Worm (Caenorhabditis elegans): ENCODE measurements around the gene apc-10.

apc-10 gene

DNA sequence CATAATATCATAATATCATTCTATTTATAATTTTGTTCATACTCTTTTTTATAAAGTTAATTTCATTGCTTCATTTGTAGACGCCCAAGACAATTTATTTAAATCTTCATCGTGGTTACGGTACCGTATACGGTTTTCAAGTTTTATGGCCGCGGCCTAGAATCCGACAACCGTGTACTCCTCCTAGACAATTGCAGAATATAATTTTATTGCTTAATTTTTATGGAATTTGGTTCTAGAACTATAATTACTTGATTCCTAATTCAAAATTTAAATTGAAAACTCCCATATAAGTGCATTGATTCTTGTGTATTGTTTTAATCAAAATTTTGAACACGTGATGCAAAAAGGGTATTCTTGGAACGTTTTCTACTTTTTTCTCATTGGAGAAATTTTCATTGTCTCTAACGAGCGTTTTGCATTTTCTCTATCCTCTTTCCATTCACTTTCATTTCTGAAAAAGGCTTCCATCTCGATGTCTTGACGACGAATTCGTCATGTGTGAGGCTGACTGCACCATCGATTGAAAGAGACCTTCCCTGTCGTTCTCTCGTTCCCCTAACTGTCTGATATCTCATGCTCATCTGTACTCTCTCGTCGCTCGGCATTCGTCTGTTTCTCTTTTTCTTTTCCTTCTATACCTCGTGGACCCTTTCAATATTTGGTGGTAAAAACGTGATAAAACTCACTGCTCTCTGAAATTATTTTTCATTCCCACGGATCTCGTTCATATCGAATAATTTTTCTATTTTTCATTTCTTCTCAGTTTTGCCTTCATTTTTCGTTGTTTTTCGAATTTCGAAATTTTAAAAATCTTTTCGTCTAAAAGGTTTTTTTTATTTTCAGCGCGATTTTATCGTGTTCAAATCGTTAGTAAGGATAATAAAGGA lies 15.2 kb upstream of the apc-10 start, which contains the start of gene pap-1:
TSS of gene pap-1 (plus strand) at position 840 of the 890 bp plus-strand sequence.
- TF ChIP-seq ceh-39 (tag; optimal IDR thresholded peaks at IDR 0.05) = no peak
- TF ChIP-seq lin-13 (tag; optimal IDR thresholded peaks at IDR 0.05) = no peak
- peak; percentile 8 for TF ChIP-seq unc-120 (tag; optimal IDR thresholded peaks at IDR 0.05; ENCODE audit: poor library complexity, severe bottlenecking)
- peak; percentile 61 for TF ChIP-seq lsy-2 (tag; optimal IDR thresholded peaks at IDR 0.05)
- no peak for TF ChIP-seq snpc-4 (tag; optimal IDR thresholded peaks at IDR 0.05)
- no peak for TF ChIP-seq nhr-76 (tag; optimal IDR thresholded peaks at IDR 0.05)

ce11 chrV:10440723-10441122 lies 14.6 kb upstream of the apc-10 start, which contains the start of gene snf-10:
Gene snf-10 (minus strand): TSS chrV:10440823.
- TF ChIP-seq unc-39 (tag; optimal IDR thresholded peaks at IDR 0.05) (no peak), lin-32 (GFP tag; optimal IDR thresholded peaks at IDR 0.05) (no peak)

DNA sequence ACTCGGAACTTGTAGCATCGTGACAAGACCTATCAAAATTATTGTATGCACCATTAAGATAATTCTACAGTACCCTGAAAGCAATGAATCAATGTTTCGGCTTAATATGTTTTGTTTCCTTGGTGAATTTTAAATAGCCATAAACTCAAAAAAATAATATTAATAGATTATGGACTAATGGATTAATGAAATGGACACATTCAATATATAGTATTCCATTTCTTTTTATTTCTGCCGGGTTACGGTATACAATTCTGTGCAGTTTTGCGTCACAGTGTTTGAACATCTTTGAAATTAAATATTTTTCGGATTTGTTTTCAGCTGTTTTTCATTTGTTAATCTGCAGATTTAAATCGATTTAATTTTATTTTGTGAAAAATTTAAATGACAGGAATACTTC lies 10.5 kb upstream of the apc-10 start, which contains the start of gene set-22:
TSS of gene set-22 (plus strand) at position 301 of the 400 bp plus-strand sequence.
- TF ChIP-seq bed-3 (GFP tag; optimal IDR thresholded peaks at IDR 0.05) = no peak
- TF ChIP-seq nhr-76 (tag; optimal IDR thresholded peaks at IDR 0.05) = no peak
- TF ChIP-seq unc-120 (tag; optimal IDR thresholded peaks at IDR 0.05; ENCODE audit: poor library complexity, severe bottlenecking) = no peak
- no peak for TF ChIP-seq sptf-1 (tag; optimal IDR thresholded peaks at IDR 0.05)
- no peak for TF ChIP-seq ceh-43 (GFP tag; optimal IDR thresholded peaks at IDR 0.05)
- no peak for TF ChIP-seq unc-62 (GFP tag; optimal IDR thresholded peaks at IDR 0.05)
- no peak for TF ChIP-seq drap-1 (GFP tag; optimal IDR thresholded peaks at IDR 0.05)
- no peak for TF ChIP-seq sem-2 (GFP tag; optimal IDR thresholded peaks at IDR 0.05)
- TF ChIP-seq pha-4 (tag; optimal IDR thresholded peaks at IDR 0.05) = no peak
- no peak for TF ChIP-seq ham-2 (GFP tag; optimal IDR thresholded peaks at IDR 0.05)
- no peak for TF ChIP-seq lin-32 (GFP tag; optimal IDR thresholded peaks at IDR 0.05)
- TF ChIP-seq nhr-237 (tag; optimal IDR thresholded peaks at IDR 0.05) = no peak
- no peak for TF ChIP-seq elt-1 (tag; optimal IDR thresholded peaks at IDR 0.05; ENCODE audit: borderline replicate concordance, insufficient read depth)
- no peak for TF ChIP-seq hlh-1 (tag; optimal IDR thresholded peaks at IDR 0.05)
- no peak for TF ChIP-seq mab-5 (tag; optimal IDR thresholded peaks at IDR 0.05)

ce11 chrV:10435198-10435597 lies 9.0 kb upstream of the apc-10 start:
- TF ChIP-seq elt-3 (tag; optimal IDR thresholded peaks at IDR 0.05) (no peak), nhr-28 (tag; optimal IDR thresholded peaks at IDR 0.05) (no peak), unc-39 (tag; optimal IDR thresholded peaks at IDR 0.05) (no peak), blmp-1 (tag; optimal IDR thresholded peaks at IDR 0.05) (no peak), mab-5 (tag; optimal IDR thresholded peaks at IDR 0.05) (no peak), nhr-76 (tag; optimal IDR thresholded peaks at IDR 0.05) (no peak), zip-8 (tag; optimal IDR thresholded peaks at IDR 0.05) (no peak), lin-32 (GFP tag; optimal IDR thresholded peaks at IDR 0.05) (no peak), ham-2 (GFP tag; optimal IDR thresholded peaks at IDR 0.05) (no peak), mls-2 (tag; optimal IDR thresholded peaks at IDR 0.05) (no peak), nhr-12 (tag; optimal IDR thresholded peaks at IDR 0.05) (no peak), mep-1 (tag; optimal IDR thresholded peaks at IDR 0.05) (no peak), tbx-8 (GFP tag; optimal IDR thresholded peaks at IDR 0.05) (no peak), M03D4.4 (tag; optimal IDR thresholded peaks at IDR 0.05) (no peak), drap-1 (GFP tag; optimal IDR thresholded peaks at IDR 0.05) (no peak), sptf-1 (tag; optimal IDR thresholded peaks at IDR 0.05) (no peak)

DNA sequence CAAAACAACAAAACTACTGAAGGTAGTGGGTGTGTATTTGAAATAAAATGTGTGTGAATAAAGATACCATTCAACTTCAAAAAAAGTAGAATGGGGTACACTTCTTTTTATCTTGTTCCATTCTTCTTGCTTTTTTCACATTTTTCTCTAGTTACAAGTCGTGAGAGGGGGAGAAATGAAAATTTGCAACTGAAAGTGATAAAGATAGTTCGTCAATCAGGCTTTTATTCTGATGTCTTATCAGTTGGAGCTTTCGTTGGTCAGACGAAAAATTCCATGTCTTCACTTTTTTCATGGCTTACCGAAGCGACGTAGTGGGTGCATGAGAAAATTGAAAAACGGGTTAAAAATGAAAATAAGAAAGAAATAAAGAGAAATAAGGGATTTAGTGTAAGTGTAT lies 7.6 kb upstream of the apc-10 start, which contains the start of gene Y32F6A.4:
TSS of gene Y32F6A.4 (minus strand) at position 347 of the 400 bp plus-strand sequence.
- TF ChIP-seq tbx-8 (GFP tag; optimal IDR thresholded peaks at IDR 0.05) = no peak
- no peak for TF ChIP-seq lin-32 (GFP tag; optimal IDR thresholded peaks at IDR 0.05)
- no peak for TF ChIP-seq elt-1 (tag; optimal IDR thresholded peaks at IDR 0.05; ENCODE audit: borderline replicate concordance, insufficient read depth)
- TF ChIP-seq ham-2 (GFP tag; optimal IDR thresholded peaks at IDR 0.05) = no peak
- TF ChIP-seq unc-120 (tag; optimal IDR thresholded peaks at IDR 0.05; ENCODE audit: poor library complexity, severe bottlenecking) = no peak

All from whole organism, mixed stage, embryonic.